Worm (Caenorhabditis elegans) whole organism, midembryonic: Measurements from ENCODE around the gene F57E7.4.

Source experiments
- T22C8.4 ChIP-seq: fragments of 200-800 bp; sonication (Bioruptor generic); IDR thresholded peaks from 2 replicates; pipeline ENCODE4 v1.3.6; 2022; ENCODE audit warnings: missing genetic modification characterization, missing compliant biosample characterization
- cog-1 ChIP-seq: sonication (generic microtip); optimal IDR thresholded peaks from 2 replicates; lab custom pipeline; 2016; ENCODE audit warnings: missing genetic modification characterization, missing compliant biosample characterization
- flt-1 ChIP-seq: fragments of 200-800 bp; sonication (Bioruptor generic); IDR thresholded peaks from 2 replicates; pipeline ENCODE4 v1.3.6; 2022; ENCODE audit warnings: missing genetic modification characterization, missing compliant biosample characterization
- klf-2 ChIP-seq: fragments of 200-800 bp; sonication (Bioruptor generic); conservative IDR thresholded peaks from 2 replicates; pipeline ENCODE4 v1.3.6; 2022; ENCODE audit warnings: missing genetic modification reagents, missing genetic modification characterization, missing compliant biosample characterization
- med-1 ChIP-seq: sonication (generic microtip); optimal IDR thresholded peaks from 2 replicates; lab custom pipeline; 2017; ENCODE audit warnings: missing genetic modification characterization, mild to moderate bottlenecking, missing compliant biosample characterization, antibody characterized with exemption, missing genetic modification reagents; ENCODE audit not compliant: insufficient read depth
- ref-1 ChIP-seq: fragments of 200-800 bp; sonication (Bioruptor generic); conservative IDR thresholded peaks from 2 replicates; pipeline ENCODE4 v1.3.6; 2022; ENCODE audit warnings: missing genetic modification reagents, missing genetic modification characterization, missing compliant biosample characterization
- tab-1 ChIP-seq: fragments of 200-800 bp; sonication (Bioruptor generic); IDR thresholded peaks from 2 replicates; pipeline ENCODE4 v1.3.6; 2022; ENCODE audit warnings: missing genetic modification characterization, missing compliant biosample characterization
- ztf-23 ChIP-seq: fragments of 200-800 bp; sonication (Bioruptor generic); IDR thresholded peaks from 2 replicates; pipeline ENCODE4 v1.3.6; 2022; ENCODE audit warnings: missing genetic modification reagents, missing genetic modification characterization, missing compliant biosample characterization
- ztf-29 ChIP-seq: fragments of 200-800 bp; sonication (Bioruptor generic); IDR thresholded peaks from 2 replicates; pipeline ENCODE4 v1.3.6; 2022; ENCODE audit warnings: missing genetic modification reagents, missing genetic modification characterization, missing compliant biosample characterization

ce11 chrV:16470916-16471315, 9.9 kb downstream of the F57E7.4 start, which contains the start of gene srh-138:
- TF ChIP-seq flt-1 (GFP tag; lab: Robert Waterston, UW) (no peak), klf-2 (no peak), cog-1 (no peak), med-1 (GFP tag; lab: Kevin White, UChicago) (no peak), T22C8.4 (GFP tag; lab: Robert Waterston, UW) (no peak), ztf-23 (GFP tag; lab: Robert Waterston, UW) (no peak), ref-1 (GFP tag; lab: Robert Waterston, UW) (no peak), tab-1 (GFP tag; lab: Robert Waterston, UW) (no peak), ztf-29 (GFP tag; lab: Robert Waterston, UW) (no peak)
